Worm (Caenorhabditis elegans): Measurements from ENCODE around the gene sms-5.

- TF ChIP-seq mab-5 (tag; optimal IDR thresholded peaks at IDR 0.05) (no peak), hlh-1 (tag; optimal IDR thresholded peaks at IDR 0.05) (no peak), elt-3 (tag; optimal IDR thresholded peaks at IDR 0.05) (no peak), unc-62 (GFP tag; optimal IDR thresholded peaks at IDR 0.05) (no peak), mep-1 (tag; optimal IDR thresholded peaks at IDR 0.05) (no peak), ceh-43 (GFP tag; optimal IDR thresholded peaks at IDR 0.05) (no peak), unc-39 (tag; optimal IDR thresholded peaks at IDR 0.05) (no peak), zip-8 (tag; optimal IDR thresholded peaks at IDR 0.05) (no peak), nhr-28 (tag; optimal IDR thresholded peaks at IDR 0.05) (no peak)
These were observed 33.9 kb upstream of the sms-5 start for ce11 chrII:461297-461696.

Measured in whole organism, mixed stage, embryonic.